Fruit fly (Drosophila melanogaster): ENCODE data around the gene Dcr-1.

Dcr-1 gene

DNA sequence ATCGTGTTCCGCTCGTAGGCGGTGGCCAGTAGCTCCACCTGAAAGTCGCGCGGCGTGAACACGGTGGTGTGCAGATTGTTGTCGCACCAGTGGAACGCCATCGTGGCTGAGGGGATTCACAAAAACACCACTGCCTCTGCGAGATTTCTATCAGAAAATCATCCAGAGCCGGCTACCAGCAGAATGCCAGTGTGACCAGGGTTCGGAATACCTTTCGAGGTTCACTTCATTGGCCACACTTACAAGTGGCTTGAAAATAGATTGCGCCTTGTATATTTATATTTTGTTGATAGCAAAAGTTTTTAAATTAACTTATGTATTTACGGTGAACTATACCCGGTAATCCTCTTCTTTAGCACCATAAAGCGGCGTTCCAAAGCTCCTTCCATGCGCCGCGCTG, at the start of gene Dcr-1, which contains the start of gene CG6985:
Gene Dcr-1 (minus strand): TSS at position 162 of the 400 bp plus-strand sequence.
Gene CG6985 (plus strand): TSS at position 221 of the 400 bp plus-strand sequence.
- TF ChIP-seq chinmo (GFP tag; IDR thresholded peaks at IDR 0.05; ENCODE audit: partially characterized antibody), result no peak
- TF ChIP-seq Sin3A (optimal IDR thresholded peaks at IDR 0.05), result peak; percentile 13
- TF ChIP-seq MBD-R2 (GFP tag; IDR thresholded peaks at IDR 0.05), result peak; percentile 88
- no peak for TF ChIP-seq gsb (GFP tag; IDR thresholded peaks at IDR 0.05)
- no peak for TF ChIP-seq CG6689 (GFP tag; IDR thresholded peaks at IDR 0.05)
- peak; percentile 50 for TF ChIP-seq YL-1 (GFP tag; optimal IDR thresholded peaks at IDR 0.05)
- 0 out of 3 replicates have a peak, but pooled peaks have one; percentile 24 for TF ChIP-seq Opbp (GFP tag; IDR thresholded peaks at IDR 0.05; ENCODE audit: partially characterized antibody)
- TF ChIP-seq Dll (GFP tag; IDR thresholded peaks at IDR 0.05; ENCODE audit: partially characterized antibody), result 0 out of 4 replicates have a peak, but pooled peaks have one; percentile 23
- peak; percentile 64 for TF ChIP-seq Dp (GFP tag; optimal IDR thresholded peaks at IDR 0.05)
- TF ChIP-seq CG4617 (GFP tag; optimal IDR thresholded peaks at IDR 0.05; ENCODE audit: borderline replicate concordance), result peak; percentile 56
- peak; percentile 81 for TF ChIP-seq E2f2 (GFP tag; IDR thresholded peaks at IDR 0.05)
- TF ChIP-seq CG17186 (GFP tag; optimal IDR thresholded peaks at IDR 0.05), result peak; percentile 20
- no peak for TF ChIP-seq chif (GFP tag; optimal IDR thresholded peaks at IDR 0.05)
- peak; percentile 45; the same call in 1 of the 2 replicates for TF ChIP-seq sna (GFP tag; IDR thresholded peaks at IDR 0.05; ENCODE audit: partially characterized antibody)
- TF ChIP-seq MESR4 (GFP tag; optimal IDR thresholded peaks at IDR 0.05), result peak; percentile 53
- TF ChIP-seq CG8281 (tag; optimal IDR thresholded peaks at IDR 0.05), result no peak
- peak; percentile 19 for TF ChIP-seq BEAF-32 (GFP tag; optimal IDR thresholded peaks at IDR 0.05)
- TF ChIP-seq zen2 (GFP tag; IDR thresholded peaks at IDR 0.05; ENCODE audit: partially characterized antibody), result 0 out of 3 replicates have a peak, but pooled peaks have one; percentile 20
- peak; percentile 54; the same call in 1 of the 3 replicates for TF ChIP-seq CG34422 (GFP tag; IDR thresholded peaks at IDR 0.05)
- TF ChIP-seq vnd (GFP tag; IDR thresholded peaks at IDR 0.05; ENCODE audit: partially characterized antibody), result peak; percentile 29; the same call in 1 of the 3 replicates
- peak; percentile 50 for TF ChIP-seq CG14710 (tag; optimal IDR thresholded peaks at IDR 0.05)
- TF ChIP-seq Scr (GFP tag; IDR thresholded peaks at IDR 0.05; ENCODE audit: partially characterized antibody), result peak; percentile 32
- TF ChIP-seq tup (GFP tag; optimal IDR thresholded peaks at IDR 0.05), result no peak
- peak; percentile 43 for TF ChIP-seq CG9797 (GFP tag; optimal IDR thresholded peaks at IDR 0.05)
- no peak for TF ChIP-seq CG7271 (tag; optimal IDR thresholded peaks at IDR 0.05)
- TF ChIP-seq grn (GFP tag; optimal IDR thresholded peaks at IDR 0.05), result peak; percentile 56
- no peak for TF ChIP-seq prd (optimal IDR thresholded peaks at IDR 0.05)
- TF ChIP-seq prd (GFP tag; IDR thresholded peaks at IDR 0.05), result no peak
- TF ChIP-seq gfzf (GFP tag; optimal IDR thresholded peaks at IDR 0.05), result peak; percentile 69
- TF ChIP-seq HmgZ (tag; optimal IDR thresholded peaks at IDR 0.05), result peak; percentile 11
- TF ChIP-seq stwl (tag; optimal IDR thresholded peaks at IDR 0.05), result peak; percentile 40
- peak; percentile 40 for TF ChIP-seq CG13287 (GFP tag; IDR thresholded peaks at IDR 0.05; ENCODE audit: partially characterized antibody)
- TF ChIP-seq CG15696 (tag; optimal IDR thresholded peaks at IDR 0.05), result no peak
- peak; percentile 42 for TF ChIP-seq pzg (GFP tag; optimal IDR thresholded peaks at IDR 0.05)
- no peak for TF ChIP-seq nmo (GFP tag; optimal IDR thresholded peaks at IDR 0.05)
- TF ChIP-seq Usf (GFP tag; optimal IDR thresholded peaks at IDR 0.05), result no peak
- TF ChIP-seq CG7963 (GFP tag; IDR thresholded peaks at IDR 0.05; ENCODE audit: partially characterized antibody), result peak; percentile 26; the same call in 1 of the 3 replicates
- TF ChIP-seq mld (GFP tag; IDR thresholded peaks at IDR 0.05; ENCODE audit: partially characterized antibody), result 0 out of 3 replicates have a peak, but pooled peaks have one; percentile 24
- peak; percentile 28; the same call in 1 of the 2 replicates for TF ChIP-seq hbn (GFP tag; IDR thresholded peaks at IDR 0.05; ENCODE audit: partially characterized antibody)
- TF ChIP-seq gem (tag; optimal IDR thresholded peaks at IDR 0.05), result no peak
- peak; percentile 33; the same call in 2 of the 3 replicates for TF ChIP-seq CG34224 (GFP tag; IDR thresholded peaks at IDR 0.05; ENCODE audit: partially characterized antibody)
